Worm (Caenorhabditis elegans): Measurements from ENCODE around the gene srh-289.

The srh-289 gene

DNA sequence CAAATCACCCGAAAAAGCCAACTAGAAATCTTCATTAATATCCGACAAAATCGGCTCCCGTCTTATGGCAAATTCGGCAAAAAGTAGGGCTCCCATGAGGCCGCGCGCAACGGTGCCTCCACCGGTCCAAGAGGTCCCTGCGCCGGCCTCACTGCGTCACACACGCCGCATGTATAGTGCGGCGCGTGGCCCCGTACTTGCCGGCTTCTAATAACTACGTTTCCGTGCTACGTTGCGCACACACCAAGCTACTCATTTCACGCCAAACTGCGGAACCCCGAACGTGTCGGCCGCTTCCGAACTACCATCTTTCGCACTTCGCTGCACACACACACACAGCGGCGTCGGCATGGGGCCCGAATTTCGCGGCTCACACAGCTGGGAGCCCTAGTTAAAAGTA, 25.8 kb upstream of the srh-289 start:
- TF ChIP-seq sptf-1 (tag; optimal IDR thresholded peaks at IDR 0.05), result no peak
- no peak for TF ChIP-seq unc-62 (GFP tag; optimal IDR thresholded peaks at IDR 0.05)
- TF ChIP-seq nhr-76 (tag; optimal IDR thresholded peaks at IDR 0.05), result no peak
- TF ChIP-seq unc-120 (tag; optimal IDR thresholded peaks at IDR 0.05; ENCODE audit: poor library complexity, severe bottlenecking), result no peak
- TF ChIP-seq blmp-1 (tag; optimal IDR thresholded peaks at IDR 0.05), result no peak
- no peak for TF ChIP-seq ceh-39 (tag; optimal IDR thresholded peaks at IDR 0.05)

DNA sequence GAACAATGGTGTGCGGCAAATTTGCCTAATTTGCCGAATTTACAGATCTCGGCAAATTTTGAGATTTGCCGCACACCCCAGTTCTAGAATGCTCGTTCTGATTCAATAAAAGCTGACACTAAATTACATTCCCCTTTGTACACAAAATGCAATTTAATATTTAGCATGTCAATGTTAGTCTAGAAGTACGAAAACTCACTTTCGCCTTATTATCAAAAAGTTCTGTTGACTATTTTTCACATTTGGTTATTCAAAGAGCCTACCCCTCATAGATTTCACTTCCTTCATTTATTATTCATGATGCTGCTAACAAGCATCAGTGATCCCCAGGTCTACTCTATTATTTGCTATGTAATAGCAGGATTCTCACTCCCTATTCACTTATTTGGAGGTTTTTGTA, 24.7 kb upstream of the srh-289 start, which contains the start of gene srh-298:
Gene srh-298, plus strand, starts transcription at position 301 of the 400 bp plus-strand sequence.
- TF ChIP-seq mls-2 (tag; optimal IDR thresholded peaks at IDR 0.05) (no peak), unc-62 (GFP tag; optimal IDR thresholded peaks at IDR 0.05) (no peak), nhr-76 (tag; optimal IDR thresholded peaks at IDR 0.05) (no peak), cnd-1 (tag; optimal IDR thresholded peaks at IDR 0.05) (no peak), bed-3 (GFP tag; optimal IDR thresholded peaks at IDR 0.05) (no peak), lin-32 (GFP tag; optimal IDR thresholded peaks at IDR 0.05) (no peak), nhr-237 (tag; optimal IDR thresholded peaks at IDR 0.05) (no peak), nhr-28 (tag; optimal IDR thresholded peaks at IDR 0.05) (no peak), ham-2 (GFP tag; optimal IDR thresholded peaks at IDR 0.05) (no peak), drap-1 (GFP tag; optimal IDR thresholded peaks at IDR 0.05) (no peak), M03D4.4 (tag; optimal IDR thresholded peaks at IDR 0.05) (no peak)

DNA sequence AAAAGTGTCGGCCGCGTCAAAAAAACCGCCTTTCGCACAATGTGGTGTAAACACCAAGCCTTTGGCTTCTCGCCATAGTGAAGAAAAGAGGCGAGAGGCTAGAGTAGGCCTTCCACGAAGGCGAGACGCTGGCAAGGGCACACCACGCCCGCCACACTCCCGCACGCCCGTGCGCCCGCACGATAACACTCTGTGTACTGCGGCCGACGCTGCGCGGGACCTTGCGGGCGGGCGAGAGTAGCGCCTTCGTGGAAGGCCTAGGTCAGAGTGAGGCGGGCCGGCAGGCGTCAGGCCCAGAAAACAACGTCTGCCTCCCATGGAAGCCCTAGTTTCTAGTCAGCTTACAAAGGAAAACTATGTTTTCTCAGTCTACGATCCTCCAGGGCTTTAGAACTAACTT, 18.2 kb upstream of the srh-289 start:
- no peak for TF ChIP-seq snpc-4 (tag; optimal IDR thresholded peaks at IDR 0.05)
- no peak for TF ChIP-seq flh-1 (GFP tag; optimal IDR thresholded peaks at IDR 0.05)
- TF ChIP-seq elt-3 (tag; optimal IDR thresholded peaks at IDR 0.05), result no peak
- no peak for TF ChIP-seq ces-1 (GFP tag; optimal IDR thresholded peaks at IDR 0.05)
- TF ChIP-seq nhr-76 (tag; optimal IDR thresholded peaks at IDR 0.05), result no peak
- TF ChIP-seq lin-32 (GFP tag; optimal IDR thresholded peaks at IDR 0.05), result no peak
- TF ChIP-seq ham-2 (GFP tag; optimal IDR thresholded peaks at IDR 0.05), result no peak
- no peak for TF ChIP-seq nhr-237 (tag; optimal IDR thresholded peaks at IDR 0.05)
- TF ChIP-seq sptf-1 (tag; optimal IDR thresholded peaks at IDR 0.05), result no peak
- TF ChIP-seq hlh-1 (tag; optimal IDR thresholded peaks at IDR 0.05), result no peak
- no peak for TF ChIP-seq unc-39 (tag; optimal IDR thresholded peaks at IDR 0.05)
- no peak for TF ChIP-seq M03D4.4 (tag; optimal IDR thresholded peaks at IDR 0.05)
- no peak for TF ChIP-seq zip-8 (tag; optimal IDR thresholded peaks at IDR 0.05)
- TF ChIP-seq lin-13 (tag; optimal IDR thresholded peaks at IDR 0.05), result no peak
- no peak for TF ChIP-seq ztf-11 (tag; optimal IDR thresholded peaks at IDR 0.05)

DNA sequence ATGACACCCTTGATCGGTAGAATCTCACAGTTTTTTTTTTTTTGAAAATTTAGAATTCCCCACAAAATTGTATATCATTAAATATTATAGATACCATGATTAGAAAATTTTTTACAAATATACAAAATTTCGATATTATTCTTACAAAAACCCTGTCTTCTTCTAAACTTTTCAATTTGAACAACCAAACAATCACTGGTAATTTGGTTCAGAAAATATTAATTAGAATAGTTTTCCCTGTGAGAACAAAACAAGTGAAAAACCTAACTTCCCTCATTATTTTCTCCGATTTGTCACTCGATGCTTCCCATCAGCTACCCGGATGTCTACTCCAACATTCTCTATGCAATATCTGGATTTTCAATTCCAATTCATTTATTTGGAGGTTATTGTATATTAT, 16.2 kb upstream of the srh-289 start, which contains the start of gene srh-296:
Gene srh-296, plus strand, starts transcription at position 301 of the 400 bp plus-strand sequence.
- TF ChIP-seq lsy-2 (tag; optimal IDR thresholded peaks at IDR 0.05) (no peak), snpc-4 (tag; optimal IDR thresholded peaks at IDR 0.05) (no peak), ceh-43 (GFP tag; optimal IDR thresholded peaks at IDR 0.05) (no peak)

DNA sequence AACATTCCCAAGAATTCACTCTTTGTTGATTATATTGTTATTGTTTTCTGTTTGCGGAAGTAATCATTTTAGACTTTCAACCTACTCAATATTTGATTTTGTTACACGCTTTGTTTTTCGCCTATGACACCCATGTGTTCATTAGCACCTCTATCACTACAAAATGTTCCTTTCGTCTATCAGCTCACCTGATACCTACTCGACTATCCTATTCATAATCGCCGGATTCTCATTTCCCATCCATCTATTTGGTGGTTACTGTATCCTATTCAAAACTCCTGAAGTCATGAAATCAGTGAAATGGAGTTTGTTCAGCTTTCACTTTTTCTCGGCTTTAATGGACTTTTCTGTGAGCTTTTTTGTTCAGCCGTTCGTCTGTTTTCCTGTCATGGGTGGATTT, 11.4 kb upstream of the srh-289 start, which contains the start of gene srh-291:
Gene srh-291, plus strand, starts transcription at position 301 of the 400 bp plus-strand sequence.
- TF ChIP-seq nhr-76 (tag; optimal IDR thresholded peaks at IDR 0.05) (no peak), sem-2 (GFP tag; optimal IDR thresholded peaks at IDR 0.05) (no peak), nhr-28 (tag; optimal IDR thresholded peaks at IDR 0.05) (no peak), elt-3 (tag; optimal IDR thresholded peaks at IDR 0.05) (no peak), ceh-39 (tag; optimal IDR thresholded peaks at IDR 0.05) (no peak), ztf-11 (tag; optimal IDR thresholded peaks at IDR 0.05) (no peak), bed-3 (GFP tag; optimal IDR thresholded peaks at IDR 0.05) (no peak), nhr-237 (tag; optimal IDR thresholded peaks at IDR 0.05) (no peak), nhr-12 (tag; optimal IDR thresholded peaks at IDR 0.05) (no peak), lsy-2 (tag; optimal IDR thresholded peaks at IDR 0.05) (no peak), unc-62 (GFP tag; optimal IDR thresholded peaks at IDR 0.05) (no peak), flh-1 (GFP tag; optimal IDR thresholded peaks at IDR 0.05) (no peak), zip-8 (tag; optimal IDR thresholded peaks at IDR 0.05) (no peak), unc-120 (tag; optimal IDR thresholded peaks at IDR 0.05; ENCODE audit: poor library complexity, severe bottlenecking) (no peak), ces-1 (GFP tag; optimal IDR thresholded peaks at IDR 0.05) (no peak), tbx-8 (GFP tag; optimal IDR thresholded peaks at IDR 0.05) (no peak), unc-39 (tag; optimal IDR thresholded peaks at IDR 0.05) (no peak)

DNA sequence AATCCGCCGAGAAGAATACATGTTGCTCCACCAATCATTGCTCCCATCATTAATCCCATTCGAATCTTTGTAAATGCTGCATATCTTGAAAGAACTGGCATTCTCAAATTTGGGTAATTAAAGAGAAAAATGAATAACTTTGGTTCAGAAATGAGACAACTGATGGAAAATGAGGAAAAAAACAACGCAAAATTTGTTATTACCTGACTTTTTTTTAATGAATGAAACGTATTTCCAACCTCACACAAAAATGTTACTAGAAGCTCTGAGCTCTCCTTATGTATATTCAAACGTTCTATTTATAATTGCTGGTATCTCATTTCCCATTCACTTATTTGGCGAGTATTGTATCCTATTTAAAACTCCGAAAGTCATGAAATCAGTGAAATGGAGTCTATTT, 8.6 kb upstream of the srh-289 start, which contains the start of the genes Y94A7B.11 and srh-292:
Gene Y94A7B.11, minus strand, starts transcription at position 101 of the 400 bp plus-strand sequence.
Gene srh-292, plus strand, starts transcription at position 251 of the 400 bp plus-strand sequence.
- TF ChIP-seq unc-120 (tag; optimal IDR thresholded peaks at IDR 0.05; ENCODE audit: poor library complexity, severe bottlenecking) (no peak), nhr-28 (tag; optimal IDR thresholded peaks at IDR 0.05) (no peak), nhr-2 (tag; optimal IDR thresholded peaks at IDR 0.05) (no peak)
